Worm (Caenorhabditis elegans): Measurements from ENCODE around the gene C06E2.2.
A peak's percentile ranks its signal among the peaks of the same experiment; 100 is the strongest.

Gene C06E2.2

ce11 chrX:8877162-8877561 is 2.3 kb upstream of the C06E2.2 start:
- TF ChIP-seq nhr-20 (tag; optimal IDR thresholded peaks at IDR 0.05), result peak; percentile 26
- no peak for TF ChIP-seq elt-3 (tag; optimal IDR thresholded peaks at IDR 0.05)
- TF ChIP-seq nhr-12 (tag; optimal IDR thresholded peaks at IDR 0.05), result no peak
- TF ChIP-seq elt-2 (tag; optimal IDR thresholded peaks at IDR 0.05), result no peak
- TF ChIP-seq aha-1 (tag; optimal IDR thresholded peaks at IDR 0.05), result no peak
- peak; percentile 23 for TF ChIP-seq snu-23 (GFP tag; optimal IDR thresholded peaks at IDR 0.05)
- peak in 1 of 2 experiments; percentile 17 for TF ChIP-seq lin-35 (GFP tag; optimal IDR thresholded peaks at IDR 0.05)
- no peak for TF ChIP-seq efl-1 (optimal IDR thresholded peaks at IDR 0.05)
- TF ChIP-seq efl-1 (GFP tag; optimal IDR thresholded peaks at IDR 0.05 in 1 of 2), result peak in 1 of 2 experiments; percentile 86

DNA sequence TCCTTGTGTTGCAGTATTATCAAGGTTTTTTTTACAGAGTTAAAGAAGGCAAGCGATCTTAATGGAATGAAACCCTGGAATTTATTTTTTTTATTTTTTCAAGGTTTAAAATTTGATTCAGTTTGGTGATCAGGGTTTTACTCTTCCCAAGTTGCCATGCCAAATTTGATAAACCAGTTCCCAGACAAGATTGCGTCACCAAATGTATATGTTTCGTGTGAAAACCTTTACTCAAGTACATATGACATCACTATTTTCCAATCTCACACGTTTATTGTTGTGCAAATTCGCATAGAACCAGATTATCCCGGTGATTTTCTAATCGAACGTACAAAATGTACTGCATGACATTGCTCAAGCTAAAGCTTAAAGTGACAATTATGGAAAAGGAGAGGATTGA is 740 bp upstream of the C06E2.2 start:
- TF ChIP-seq sptf-1 (tag; optimal IDR thresholded peaks at IDR 0.05), result no peak
- TF ChIP-seq nhr-85 (tag), result peak; percentile 72

DNA sequence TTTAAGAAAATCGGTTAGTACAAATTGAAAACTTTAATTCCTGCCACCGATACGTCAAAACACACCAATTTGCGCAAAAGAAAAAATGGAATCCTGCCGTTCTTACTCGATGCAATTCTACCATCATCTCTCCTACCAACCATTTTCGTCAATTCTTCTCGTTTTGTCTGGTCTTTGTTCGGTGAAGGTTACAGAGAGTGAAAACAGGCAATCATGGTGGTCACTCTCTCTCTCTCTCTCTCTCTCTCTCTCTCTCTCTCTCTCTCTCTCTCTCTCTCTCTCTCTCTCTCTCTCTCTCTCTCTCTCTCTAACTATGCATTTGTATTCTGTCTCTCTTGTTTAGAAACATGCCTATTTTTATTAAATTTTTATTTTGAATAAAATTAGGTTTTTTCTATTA is 2.7 kb downstream of the C06E2.2 start:
- TF ChIP-seq lin-14 (GFP tag; optimal IDR thresholded peaks at IDR 0.05) (peak; percentile 10), blmp-1 (tag; optimal IDR thresholded peaks at IDR 0.05) (peak; percentile 76), nhr-85 (tag) (peak; percentile 88), unc-98 (GFP tag; IDR thresholded peaks at IDR 0.05) (no peak)

ce11 chrX:8888835-8889234 is 9.4 kb downstream of the C06E2.2 start:
- TF ChIP-seq alr-1 (tag; optimal IDR thresholded peaks at IDR 0.05; ENCODE audit: borderline replicate concordance) (no peak), nhr-12 (tag; optimal IDR thresholded peaks at IDR 0.05) (no peak), fkh-10 (GFP tag; optimal IDR thresholded peaks at IDR 0.05) (no peak), skn-1 (tag; optimal IDR thresholded peaks at IDR 0.05) (no peak), zip-4 (GFP tag; optimal IDR thresholded peaks at IDR 0.05) (no peak), rnt-1 (tag; optimal IDR thresholded peaks at IDR 0.05) (no peak), lin-14 (GFP tag; optimal IDR thresholded peaks at IDR 0.05) (peak; percentile 26), lin-35 (GFP tag; optimal IDR thresholded peaks at IDR 0.05) (no peak), sup-37 (GFP tag; optimal IDR thresholded peaks at IDR 0.05) (no peak), dsc-1 (tag; optimal IDR thresholded peaks at IDR 0.05) (peak; percentile 55), hpl-2 (GFP tag; optimal IDR thresholded peaks at IDR 0.05) (no peak), swsn-7 (tag; optimal IDR thresholded peaks at IDR 0.05) (no peak), mep-1 (tag; optimal IDR thresholded peaks at IDR 0.05) (no peak)

- TF ChIP-seq blmp-1 (tag; optimal IDR thresholded peaks at IDR 0.05), result peak; percentile 85
- TF ChIP-seq efl-1 (optimal IDR thresholded peaks at IDR 0.05), result no peak
- peak in 1 of 2 experiments; percentile 70 for TF ChIP-seq efl-1 (GFP tag; optimal IDR thresholded peaks at IDR 0.05 in 1 of 2)
- TF ChIP-seq vab-15 (tag; optimal IDR thresholded peaks at IDR 0.05), result no peak
Observed at ce11 chrX:8890251-8890755, 10.9 kb downstream of the C06E2.2 start.

DNA sequence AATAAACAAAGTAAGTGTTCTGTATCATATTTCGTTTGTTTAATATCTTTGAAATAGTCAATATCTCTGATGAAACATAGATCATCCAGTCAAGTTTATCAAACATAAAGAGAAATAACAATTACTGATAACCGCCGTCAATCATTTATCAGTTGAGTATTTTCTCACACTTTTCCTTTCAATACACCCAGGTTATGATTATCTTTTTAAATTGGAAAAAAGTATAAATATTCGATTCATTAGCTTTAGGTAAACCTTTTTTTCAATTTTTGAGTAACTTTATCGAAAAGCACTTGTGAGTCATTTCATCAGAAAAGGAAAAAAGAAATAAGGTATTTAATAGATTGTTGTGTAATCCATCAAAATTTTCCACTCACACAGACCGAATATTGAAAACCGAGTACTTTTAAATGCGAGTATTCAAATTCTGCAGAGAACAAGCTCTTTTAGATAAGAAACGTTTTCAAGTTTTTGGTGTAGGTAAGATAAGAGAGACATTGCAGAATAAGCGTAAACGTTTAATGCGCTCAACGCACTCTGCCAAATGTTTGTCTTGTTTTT is 12.0 kb downstream of the C06E2.2 start:
- TF ChIP-seq ceh-63 (GFP tag; optimal IDR thresholded peaks at IDR 0.05) (no peak), ceh-88 (GFP tag; IDR thresholded peaks at IDR 0.05) (no peak), fkh-8 (tag; optimal IDR thresholded peaks at IDR 0.05) (no peak), elt-2 (tag; optimal IDR thresholded peaks at IDR 0.05) (peak; percentile 65), lin-35 (GFP tag; optimal IDR thresholded peaks at IDR 0.05) (no peak), fos-1 (tag; optimal IDR thresholded peaks at IDR 0.05) (no peak), unc-86 (tag; optimal IDR thresholded peaks at IDR 0.05) (no peak), mab-9 (GFP tag; IDR thresholded peaks at IDR 0.05) (no peak), ztf-11 (tag; optimal IDR thresholded peaks at IDR 0.05) (no peak), blmp-1 (tag; optimal IDR thresholded peaks at IDR 0.05) (peak; percentile 40)
